Worm (Caenorhabditis elegans) whole organism, L1 larva: ENCODE measurements around the gene F19C6.3.

Experiments
- aly-2 ChIP-seq: fragments of 150-350 bp; optimal IDR thresholded peaks from 2 replicates; lab custom pipeline; 2014; ENCODE audit warnings: missing biosample characterization, missing genetic modification characterization
- ceh-63 ChIP-seq: fragments of 200-800 bp; sonication (Bioruptor generic); optimal IDR thresholded peaks from 2 replicates; lab custom pipeline; 2018; ENCODE audit warnings: mild to moderate bottlenecking, missing genetic modification characterization, missing compliant biosample characterization
- egl-27 ChIP-seq, 2 experiments: fragments of 150-350 bp in 1 of 2; sonication (generic microtip); optimal IDR thresholded peaks; 3 replicates each; lab custom pipeline; 2017 to 2018; ENCODE audit warnings: missing biosample characterization in 2 of 2, missing genetic modification characterization in 2 of 2, missing genetic modification reagents in 2 of 2
- fos-1 ChIP-seq: fragments of 150-350 bp; optimal IDR thresholded peaks from 2 replicates; lab custom pipeline; 2014; ENCODE audit warnings: missing biosample characterization, missing genetic modification characterization
- lin-35 ChIP-seq, 2 experiments: fragments of 150-350 bp; optimal IDR thresholded peaks; 2 replicates each; lab custom pipeline; 2014; ENCODE audit warnings: missing biosample characterization in 2 of 2, missing genetic modification characterization in 2 of 2, missing genetic modification reagents in 2 of 2
- mep-1 ChIP-seq: fragments of 150-350 bp; optimal IDR thresholded peaks from 2 replicates; lab custom pipeline; 2014; ENCODE audit warnings: missing biosample characterization, missing genetic modification characterization
- nhr-11 ChIP-seq: fragments of 150-350 bp; optimal IDR thresholded peaks from 2 replicates; lab custom pipeline; 2014; ENCODE audit warnings: missing biosample characterization, missing genetic modification characterization
- swsn-7 ChIP-seq: sonication (generic microtip); optimal IDR thresholded peaks from 2 replicates; lab custom pipeline; 2016; ENCODE audit warnings: missing genetic modification characterization, missing compliant biosample characterization
- unc-86 ChIP-seq: sonication (generic microtip); optimal IDR thresholded peaks from 2 replicates; lab custom pipeline; 2016; ENCODE audit warnings: missing genetic modification characterization, missing compliant biosample characterization

DNA sequence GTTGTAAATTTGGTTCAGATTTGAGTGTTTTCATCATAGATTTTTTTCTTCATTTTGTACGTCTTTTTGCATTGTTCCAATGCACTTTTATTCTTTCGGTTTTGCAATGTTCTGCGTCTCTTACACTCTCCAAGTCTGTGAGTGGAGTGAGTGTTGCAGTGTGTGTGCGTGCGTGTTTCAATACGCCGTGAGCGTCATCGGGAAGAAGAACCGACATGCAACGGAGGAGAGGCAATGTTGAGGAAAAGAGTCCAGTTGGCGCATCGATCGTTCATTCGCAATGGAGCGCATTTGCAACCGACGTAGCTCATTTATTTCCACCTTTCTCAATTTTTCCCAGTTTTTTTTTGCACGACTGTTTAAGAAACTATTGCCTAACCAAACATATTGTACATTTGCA lies 50.0 kb downstream of the F19C6.3 start, which contains the start of gene ZC506.1:
- TF ChIP-seq egl-27 (tag; optimal IDR thresholded peaks at IDR 0.05; lab: Kevin White, UChicago) (peak; percentile 74 to 87), mep-1 (tag; lab: Kevin White, UChicago) (peak; percentile 97), ceh-63 (GFP tag; lab: Kevin White, UChicago) (no peak), lin-35 (GFP tag; optimal IDR thresholded peaks at IDR 0.05; lab: Kevin White, UChicago) (peak; percentile 86 to 89), fos-1 (tag; lab: Kevin White, UChicago) (peak; percentile 88), swsn-7 (tag; lab: Kevin White, UChicago) (peak; percentile 96), nhr-11 (peak; percentile 37), unc-86 (peak; percentile 94), aly-2 (tag; lab: Kevin White, UChicago) (peak; percentile 58)
